Fruit fly (Drosophila melanogaster): ENCODE data around the gene Mtp.

Mtp gene

dm6 chr2L:20943148-20943547 is 20.5 kb upstream of the Mtp start:
- no peak for TF ChIP-seq CG17801 (GFP tag; optimal IDR thresholded peaks at IDR 0.05; ENCODE audit: partially characterized antibody)

dm6 chr2L:20942206-20942863 is 19.7 kb upstream of the Mtp start:
- no peak for TF ChIP-seq CG17801 (GFP tag; optimal IDR thresholded peaks at IDR 0.05; ENCODE audit: partially characterized antibody)

dm6 chr2L:20940738-20941137 is 18.1 kb upstream of the Mtp start:
- TF ChIP-seq CG17801 (GFP tag; optimal IDR thresholded peaks at IDR 0.05; ENCODE audit: partially characterized antibody) = no peak

dm6 chr2L:20939632-20940031 is 17.0 kb upstream of the Mtp start:
- no peak for TF ChIP-seq CG17801 (GFP tag; optimal IDR thresholded peaks at IDR 0.05; ENCODE audit: partially characterized antibody)

- TF ChIP-seq CG17801 (GFP tag; optimal IDR thresholded peaks at IDR 0.05; ENCODE audit: partially characterized antibody) = no peak
Observed at dm6 chr2L:20937395-20937794, 14.7 kb upstream of the Mtp start.

dm6 chr2L:20936420-20936819 is 13.7 kb upstream of the Mtp start:
- no peak for TF ChIP-seq CG17801 (GFP tag; optimal IDR thresholded peaks at IDR 0.05; ENCODE audit: partially characterized antibody)

dm6 chr2L:20936061-20936390 is 13.3 kb upstream of the Mtp start:
- no peak for TF ChIP-seq CG17801 (GFP tag; optimal IDR thresholded peaks at IDR 0.05; ENCODE audit: partially characterized antibody)

- TF ChIP-seq CG17801 (GFP tag; optimal IDR thresholded peaks at IDR 0.05; ENCODE audit: partially characterized antibody) = no peak
Observed at dm6 chr2L:20935338-20936060, 12.8 kb upstream of the Mtp start.

dm6 chr2L:20934678-20935077 is 12.0 kb upstream of the Mtp start:
- TF ChIP-seq CG17801 (GFP tag; optimal IDR thresholded peaks at IDR 0.05; ENCODE audit: partially characterized antibody) = no peak

- TF ChIP-seq CG17801 (GFP tag; optimal IDR thresholded peaks at IDR 0.05; ENCODE audit: partially characterized antibody) = no peak
Observed at dm6 chr2L:20934013-20934412, 11.3 kb upstream of the Mtp start, which contains the start of gene CG9270. CG9270 (minus strand) TSS chr2L:20934113.

dm6 chr2L:20927653-20928052 is 5.0 kb upstream of the Mtp start, which contains the start of gene Nthl1:
Nthl1 (minus strand) TSS chr2L:20927860.
- TF ChIP-seq CG17801 (GFP tag; optimal IDR thresholded peaks at IDR 0.05; ENCODE audit: partially characterized antibody) = no peak

dm6 chr2L:20925975-20926374 is 3.3 kb upstream of the Mtp start, which contains the start of gene RPA2:
RPA2 (minus strand) TSS chr2L:20926147.
- TF ChIP-seq CG17801 (GFP tag; optimal IDR thresholded peaks at IDR 0.05; ENCODE audit: partially characterized antibody) = no peak

- TF ChIP-seq CG17801 (GFP tag; optimal IDR thresholded peaks at IDR 0.05; ENCODE audit: partially characterized antibody) = no peak
Observed at dm6 chr2L:20923088-20923571, 454 bp upstream of the Mtp start.

- no peak for TF ChIP-seq CG17801 (GFP tag; optimal IDR thresholded peaks at IDR 0.05; ENCODE audit: partially characterized antibody)
Observed at dm6 chr2L:20918733-20919132, 3.9 kb downstream of the Mtp start, which contains the start of the genes CG43739 and sky. CG43739 (minus strand) TSS chr2L:20918931. sky (minus strand) TSS chr2L:20918931.

dm6 chr2L:20918056-20918674 is 4.5 kb downstream of the Mtp start:
- peak; percentile 80 for TF ChIP-seq CG17801 (GFP tag; optimal IDR thresholded peaks at IDR 0.05; ENCODE audit: partially characterized antibody)

Measured in ovary, adult (tissue).